Fruit fly (Drosophila melanogaster): ENCODE results near the gene CG15484.

- TF ChIP-seq Ets98B (GFP tag; IDR thresholded peaks at IDR 0.05): no peak
- TF ChIP-seq CG32121 (GFP tag; IDR thresholded peaks at IDR 0.05): no peak
- TF ChIP-seq CG12605 (GFP tag; IDR thresholded peaks at IDR 0.05): no peak
- TF ChIP-seq fd96Ca (GFP tag; IDR thresholded peaks at IDR 0.05): no peak
- TF ChIP-seq EcR (GFP tag; optimal IDR thresholded peaks at IDR 0.05): no peak
Observed at dm6 chr2L:12697223-12697622, 10.3 kb downstream of the CG15484 start, which contains the start of gene CG5781.
